Worm (Caenorhabditis elegans) whole organism, mixed stage, embryonic: ENCODE data around the gene K09B11.4.

Source experiments
- M03D4.4 ChIP-seq: sonication (generic microtip); optimal IDR thresholded peaks from 2 replicates; lab custom pipeline; 2017; ENCODE audit warnings: mild to moderate bottlenecking, missing genetic modification characterization, missing compliant biosample characterization
- bed-3 ChIP-seq: fragments of 200-800 bp; sonication (Bioruptor generic); optimal IDR thresholded peaks from 3 replicates; lab custom pipeline; 2018; ENCODE audit warnings: mild to moderate bottlenecking, missing genetic modification characterization, moderate library complexity, missing compliant biosample characterization
- blmp-1 ChIP-seq: fragments of 150-350 bp; optimal IDR thresholded peaks from 2 replicates; lab custom pipeline; 2014; ENCODE audit warnings: missing biosample characterization, missing genetic modification characterization
- ceh-39 ChIP-seq: fragments of 150-350 bp; optimal IDR thresholded peaks from 2 replicates; lab custom pipeline; 2014; ENCODE audit warnings: missing biosample characterization, missing genetic modification characterization
- ceh-43 ChIP-seq: fragments of 200-800 bp; sonication (Bioruptor generic); optimal IDR thresholded peaks from 2 replicates; lab custom pipeline; 2018; ENCODE audit warnings: mild to moderate bottlenecking, missing genetic modification characterization, moderate library complexity, missing compliant biosample characterization
- ceh-83 ChIP-seq: fragments of 200-800 bp; sonication (Bioruptor generic); optimal IDR thresholded peaks from 2 replicates; lab custom pipeline; 2018; ENCODE audit warnings: mild to moderate bottlenecking, missing genetic modification characterization, missing compliant biosample characterization
- ces-1 ChIP-seq: fragments of 150-350 bp; optimal IDR thresholded peaks from 2 replicates; lab custom pipeline; 2014; ENCODE audit warnings: missing biosample characterization, missing genetic modification reagents, missing genetic modification characterization
- cnd-1 ChIP-seq: fragments of 200-800 bp; sonication (Bioruptor generic); optimal IDR thresholded peaks from 2 replicates; lab custom pipeline; 2018; ENCODE audit warnings: mild to moderate bottlenecking, missing genetic modification characterization, missing compliant biosample characterization
- drap-1 ChIP-seq: fragments of 200-800 bp; sonication (Bioruptor generic); optimal IDR thresholded peaks from 3 replicates; lab custom pipeline; 2018; ENCODE audit warnings: mild to moderate bottlenecking, missing genetic modification characterization, missing compliant biosample characterization
- elt-1 ChIP-seq: sonication (generic microtip); optimal IDR thresholded peaks from 2 replicates; lab custom pipeline; 2017; ENCODE audit warnings: missing genetic modification characterization, mild to moderate bottlenecking, missing compliant biosample characterization, antibody characterized with exemption, moderate library complexity, borderline replicate concordance; ENCODE audit not compliant: insufficient read depth
- elt-3 ChIP-seq: fragments of 150-350 bp; optimal IDR thresholded peaks from 2 replicates; lab custom pipeline; 2014; ENCODE audit warnings: missing biosample characterization, missing genetic modification characterization
- flh-1 ChIP-seq: fragments of 200-800 bp; sonication (Bioruptor generic); optimal IDR thresholded peaks from 2 replicates; lab custom pipeline; 2018; ENCODE audit warnings: mild to moderate bottlenecking, missing genetic modification characterization, moderate library complexity, missing compliant biosample characterization
- ham-2 ChIP-seq: fragments of 200-800 bp; sonication (Bioruptor generic); optimal IDR thresholded peaks from 2 replicates; lab custom pipeline; 2018; ENCODE audit warnings: mild to moderate bottlenecking, missing genetic modification characterization, missing compliant biosample characterization
- hlh-1 ChIP-seq: fragments of 150-350 bp; optimal IDR thresholded peaks from 2 replicates; lab custom pipeline; 2014; ENCODE audit warnings: missing biosample characterization, missing genetic modification reagents, missing genetic modification characterization
- lin-13 ChIP-seq: fragments of 150-350 bp; optimal IDR thresholded peaks from 2 replicates; lab custom pipeline; 2014; ENCODE audit warnings: missing biosample characterization, missing genetic modification characterization
- lin-32 ChIP-seq: fragments of 200-800 bp; sonication (Bioruptor generic); optimal IDR thresholded peaks from 2 replicates; lab custom pipeline; 2018; ENCODE audit warnings: mild to moderate bottlenecking, missing genetic modification characterization, missing compliant biosample characterization
- lsy-2 ChIP-seq: fragments of 150-350 bp; optimal IDR thresholded peaks from 2 replicates; lab custom pipeline; 2014; ENCODE audit warnings: missing biosample characterization, missing genetic modification characterization
- mab-5 ChIP-seq: fragments of 150-350 bp; optimal IDR thresholded peaks from 2 replicates; lab custom pipeline; 2014; ENCODE audit warnings: missing biosample characterization, missing genetic modification characterization
- mep-1 ChIP-seq: fragments of 150-350 bp; optimal IDR thresholded peaks from 2 replicates; lab custom pipeline; 2017; ENCODE audit warnings: missing biosample characterization, missing genetic modification reagents, missing genetic modification characterization, inconsistent platforms
- mls-2 ChIP-seq: sonication (generic microtip); optimal IDR thresholded peaks from 2 replicates; lab custom pipeline; 2016; ENCODE audit warnings: mild to moderate bottlenecking, missing genetic modification characterization, moderate library complexity, missing compliant biosample characterization
- nhr-12 ChIP-seq: fragments of 150-350 bp; optimal IDR thresholded peaks from 2 replicates; lab custom pipeline; 2014; ENCODE audit warnings: missing biosample characterization, missing genetic modification characterization
- nhr-2 ChIP-seq: fragments of 150-350 bp; optimal IDR thresholded peaks from 2 replicates; lab custom pipeline; 2014; ENCODE audit warnings: missing biosample characterization, missing genetic modification characterization
- nhr-237 ChIP-seq: fragments of 150-350 bp; optimal IDR thresholded peaks from 2 replicates; lab custom pipeline; 2014; ENCODE audit warnings: missing biosample characterization, missing genetic modification characterization
- nhr-28 ChIP-seq: fragments of 150-350 bp; optimal IDR thresholded peaks from 2 replicates; lab custom pipeline; 2014; ENCODE audit warnings: missing biosample characterization, missing genetic modification characterization
- nhr-76 ChIP-seq: sonication (generic microtip); optimal IDR thresholded peaks from 2 replicates; lab custom pipeline; 2017; ENCODE audit warnings: missing biosample characterization, missing genetic modification characterization
- pha-4 ChIP-seq: fragments of 150-350 bp; optimal IDR thresholded peaks from 2 replicates; lab custom pipeline; 2018; ENCODE audit warnings: missing biosample characterization, missing genetic modification reagents, missing genetic modification characterization
- sem-2 ChIP-seq: fragments of 200-800 bp; sonication (Bioruptor generic); optimal IDR thresholded peaks from 2 replicates; lab custom pipeline; 2018; ENCODE audit warnings: mild to moderate bottlenecking, missing genetic modification characterization, missing compliant biosample characterization
- snpc-4 ChIP-seq: fragments of 150-350 bp; optimal IDR thresholded peaks from 2 replicates; lab custom pipeline; 2014; ENCODE audit warnings: missing biosample characterization, missing genetic modification characterization
- sptf-1 ChIP-seq: sonication (generic microtip); optimal IDR thresholded peaks from 2 replicates; lab custom pipeline; 2017; ENCODE audit warnings: mild to moderate bottlenecking, missing genetic modification characterization, moderate library complexity, missing compliant biosample characterization
- tbx-8 ChIP-seq: fragments of 200-800 bp; sonication (Bioruptor generic); optimal IDR thresholded peaks from 2 replicates; lab custom pipeline; 2018; ENCODE audit warnings: mild to moderate bottlenecking, missing genetic modification characterization, moderate library complexity, missing compliant biosample characterization
- unc-120 ChIP-seq: sonication (generic microtip); optimal IDR thresholded peaks from 2 replicates; lab custom pipeline; 2017; ENCODE audit warnings: missing genetic modification characterization, missing compliant biosample characterization; ENCODE audit not compliant: poor library complexity, severe bottlenecking
- unc-39 ChIP-seq: fragments of 150-350 bp; optimal IDR thresholded peaks from 2 replicates; lab custom pipeline; 2014; ENCODE audit warnings: missing biosample characterization, missing genetic modification characterization
- unc-62 ChIP-seq: fragments of 150-350 bp; optimal IDR thresholded peaks from 2 replicates; lab custom pipeline; 2014; ENCODE audit warnings: missing biosample characterization, missing genetic modification reagents, missing genetic modification characterization
- zip-8 ChIP-seq: fragments of 150-350 bp; optimal IDR thresholded peaks from 2 replicates; lab custom pipeline; 2014; ENCODE audit warnings: missing biosample characterization, missing genetic modification characterization
- ztf-11 ChIP-seq: fragments of 150-350 bp; optimal IDR thresholded peaks from 2 replicates; lab custom pipeline; 2014; ENCODE audit warnings: missing biosample characterization, missing genetic modification characterization

The K09B11.4 gene

ce11 chrIV:13429240-13429639 lies at the start of gene K09B11.4:
Gene K09B11.4 (plus strand): TSS chrIV:13429540.
- TF ChIP-seq ceh-43, result no peak
- TF ChIP-seq nhr-12 (tag; lab: Kevin White, UChicago), result no peak
- no peak for TF ChIP-seq lin-32 (GFP tag; lab: Kevin White, UChicago)
- no peak for TF ChIP-seq ces-1
- TF ChIP-seq tbx-8 (GFP tag; lab: Kevin White, UChicago), result no peak
- no peak for TF ChIP-seq elt-3
- TF ChIP-seq flh-1 (GFP tag; lab: Kevin White, UChicago), result no peak
- no peak for TF ChIP-seq lin-13 (tag; lab: Kevin White, UChicago)
- TF ChIP-seq unc-120, result no peak

ce11 chrIV:13380506-13380905 lies 48.8 kb upstream of the K09B11.4 start:
- TF ChIP-seq lin-32 (GFP tag; lab: Kevin White, UChicago) (no peak), tbx-8 (GFP tag; lab: Kevin White, UChicago) (no peak), nhr-2 (no peak), unc-62 (no peak), pha-4 (no peak), ces-1 (no peak), sptf-1 (tag; lab: Kevin White, UChicago) (no peak), nhr-12 (tag; lab: Kevin White, UChicago) (no peak), ztf-11 (tag; lab: Kevin White, UChicago) (no peak), hlh-1 (no peak), lin-13 (tag; lab: Kevin White, UChicago) (no peak), sem-2 (no peak), ceh-43 (no peak), drap-1 (GFP tag; lab: Kevin White, UChicago) (no peak), M03D4.4 (tag; lab: Kevin White, UChicago) (no peak), elt-3 (no peak), mls-2 (tag; lab: Kevin White, UChicago) (no peak)

- TF ChIP-seq ceh-43 (no peak), nhr-2 (no peak), lsy-2 (tag; lab: Kevin White, UChicago) (no peak)
Measured at ce11 chrIV:13381823-13382222, 47.5 kb upstream of the K09B11.4 start, which contains the start of gene emc-3. Gene emc-3 (minus strand): TSS chrIV:13381923.

DNA sequence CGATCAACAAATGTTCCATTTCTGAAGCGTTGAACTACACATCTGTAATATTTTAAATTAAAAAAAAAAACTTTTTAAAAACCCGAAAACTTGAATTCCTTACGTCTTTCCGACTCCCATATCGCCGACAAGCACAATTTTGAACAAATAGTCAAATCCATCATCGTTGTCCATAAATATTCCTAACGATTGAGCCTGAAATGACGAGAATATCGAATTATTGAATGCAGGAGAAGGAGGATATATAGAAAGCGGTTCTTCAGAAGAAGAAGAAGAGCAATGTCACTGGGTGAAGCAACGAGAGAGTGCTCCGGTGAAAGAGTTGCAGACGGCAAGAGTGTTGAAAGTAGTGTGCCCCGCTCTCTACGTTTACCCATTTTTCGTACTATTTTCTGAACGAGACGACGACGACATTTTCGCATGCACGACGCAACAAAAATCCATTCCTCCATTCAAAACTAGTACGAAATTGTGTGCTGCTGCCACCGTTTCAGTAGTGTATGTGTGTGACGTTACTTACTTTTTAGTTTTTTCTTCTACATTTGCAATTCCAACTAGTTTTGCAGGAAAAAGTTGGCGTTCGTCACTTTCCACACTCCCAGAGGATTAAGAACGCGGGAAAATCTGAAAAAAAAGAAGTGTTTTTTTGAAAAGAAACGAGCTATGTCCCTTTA lies 45.4 kb upstream of the K09B11.4 start, which contains the start of gene rab-19:
TSS of gene rab-19 (minus strand) at position 624 of the 674 bp plus-strand sequence.
- TF ChIP-seq snpc-4 (no peak), nhr-237 (tag; lab: Kevin White, UChicago) (no peak), ces-1 (peak; percentile 91)

DNA sequence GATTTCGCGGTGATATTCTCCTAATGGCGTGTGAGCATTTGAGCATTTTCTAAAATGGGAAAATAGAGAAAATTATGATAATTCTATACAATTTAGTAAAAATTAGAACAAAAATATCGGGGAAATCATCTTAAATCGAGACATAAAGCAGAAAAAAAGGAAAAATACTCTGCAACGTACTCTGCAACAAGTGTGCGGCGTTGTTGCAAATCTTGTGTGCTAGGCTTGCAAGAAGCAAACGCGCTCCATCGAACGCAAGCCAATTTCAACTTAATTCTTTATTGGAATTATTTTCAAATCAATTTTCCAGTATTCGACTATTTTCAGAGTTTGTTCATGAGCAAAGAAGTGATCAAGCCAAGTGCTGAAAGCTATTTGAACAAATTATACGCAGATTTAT lies 43.3 kb upstream of the K09B11.4 start, which contains the start of the genes Y62E10A.20, Y62E10A.23 and mdt-9:
TSS of gene Y62E10A.20 (minus strand) at position 49 of the 400 bp plus-strand sequence.
TSS of gene Y62E10A.23 (plus strand) at position 282 of the 400 bp plus-strand sequence.
TSS of gene mdt-9 (plus strand) at position 338 of the 400 bp plus-strand sequence.
- TF ChIP-seq unc-62 (peak; percentile 43), pha-4 (peak; percentile 64), flh-1 (GFP tag; lab: Kevin White, UChicago) (peak; percentile 21), mep-1 (peak; percentile 89), tbx-8 (GFP tag; lab: Kevin White, UChicago) (no peak), sptf-1 (tag; lab: Kevin White, UChicago) (peak; percentile 89), ces-1 (peak; percentile 92), ceh-39 (tag; lab: Kevin White, UChicago) (peak; percentile 78), sem-2 (no peak), ham-2 (GFP tag; lab: Kevin White, UChicago) (peak; percentile 85), lin-32 (GFP tag; lab: Kevin White, UChicago) (no peak), mls-2 (tag; lab: Kevin White, UChicago) (peak; percentile 76), lin-13 (tag; lab: Kevin White, UChicago) (peak; percentile 63), ztf-11 (tag; lab: Kevin White, UChicago) (peak; percentile 72), lsy-2 (tag; lab: Kevin White, UChicago) (peak; percentile 76), elt-1 (tag; lab: Kevin White, UChicago) (no peak), elt-3 (no peak), drap-1 (GFP tag; lab: Kevin White, UChicago) (peak; percentile 75), blmp-1 (tag; lab: Kevin White, UChicago) (peak; percentile 57), unc-120 (peak; percentile 72), cnd-1 (peak; percentile 58), nhr-76 (tag; lab: Kevin White, UChicago) (peak; percentile 64), unc-39 (tag; lab: Kevin White, UChicago) (no peak), M03D4.4 (tag; lab: Kevin White, UChicago) (peak; percentile 80), ceh-83 (GFP tag; lab: Kevin White, UChicago) (peak; percentile 69), zip-8 (tag; lab: Kevin White, UChicago) (no peak), nhr-28 (tag; lab: Kevin White, UChicago) (peak; percentile 62), nhr-12 (tag; lab: Kevin White, UChicago) (no peak), nhr-2 (peak; percentile 8), bed-3 (GFP tag; lab: Kevin White, UChicago) (no peak), hlh-1 (peak; percentile 78), mab-5 (peak; percentile 2), ceh-43 (peak; percentile 74), nhr-237 (tag; lab: Kevin White, UChicago) (peak; percentile 66), snpc-4 (no peak)
